Fruit fly (Drosophila melanogaster) whole organism, embryonic: Measurements from ENCODE around the gene Acp65Aa.

Source experiments
- Atf6 ChIP-seq: fragments of 200-800 bp; sonication (Bioruptor generic); IDR thresholded peaks from 2 replicates; pipeline ENCODE4 v1.3.6; 2022; ENCODE audit warnings: missing biosample characterization, missing genetic modification characterization
- CG11398 ChIP-seq: fragments of 200-800 bp; sonication (Bioruptor generic); optimal IDR thresholded peaks from 2 replicates; lab custom pipeline; 2016; ENCODE audit warnings: missing biosample characterization, missing genetic modification characterization
- CG11695 ChIP-seq: fragments of 200-800 bp; sonication (Bioruptor generic); IDR thresholded peaks from 3 replicates; pipeline ENCODE4 v1.3.6; 2022; ENCODE audit warnings: missing biosample characterization, missing genetic modification characterization
- CG14441 ChIP-seq: fragments of 200-800 bp; sonication (Bioruptor generic); IDR thresholded peaks from 2 replicates; pipeline ENCODE4 v1.3.6; 2022; ENCODE audit warnings: missing biosample characterization, missing genetic modification characterization
- CG1832 ChIP-seq: fragments of 200-800 bp; sonication (Bioruptor generic); optimal IDR thresholded peaks from 2 replicates; lab custom pipeline; 2017; ENCODE audit warnings: missing biosample characterization, mild to moderate bottlenecking, missing genetic modification characterization, inconsistent platforms
- CG2202 ChIP-seq: fragments of 200-800 bp; sonication (Bioruptor generic); optimal IDR thresholded peaks from 2 replicates; lab custom pipeline; 2018; ENCODE audit warnings: missing biosample characterization, mild to moderate bottlenecking, missing genetic modification characterization
- CG30403 ChIP-seq: fragments of 200-800 bp; sonication (Bioruptor generic); optimal IDR thresholded peaks from 3 replicates; lab custom pipeline; 2016; ENCODE audit warnings: missing biosample characterization, missing genetic modification characterization
- CG3281 ChIP-seq: fragments of 200-800 bp; sonication (Bioruptor generic); optimal IDR thresholded peaks from 3 replicates; lab custom pipeline; 2017; ENCODE audit warnings: missing biosample characterization, mild to moderate bottlenecking, missing genetic modification characterization
- CG33557 ChIP-seq: fragments of 200-800 bp; sonication (Bioruptor generic); optimal IDR thresholded peaks from 2 replicates; lab custom pipeline; 2019; ENCODE audit warnings: missing biosample characterization, mild to moderate bottlenecking, missing genetic modification characterization, moderate library complexity
- CG4404 ChIP-seq: fragments of 200-800 bp; sonication (Bioruptor generic); IDR thresholded peaks from 2 replicates; pipeline ENCODE4 v1.3.6; 2022; ENCODE audit warnings: missing biosample characterization, missing genetic modification characterization
- CG5180 ChIP-seq: fragments of 200-800 bp; sonication (Bioruptor generic); optimal IDR thresholded peaks from 3 replicates; lab custom pipeline; 2017; ENCODE audit warnings: missing biosample characterization, missing genetic modification characterization, mild to moderate bottlenecking, moderate library complexity, missing genetic modification reagents
- CG6254 ChIP-seq: fragments of 200-800 bp; sonication (Bioruptor generic); optimal IDR thresholded peaks from 3 replicates; lab custom pipeline; 2017; ENCODE audit warnings: mild to moderate bottlenecking, missing biosample characterization, missing genetic modification reagents, missing genetic modification characterization
- CG7271 ChIP-seq: fragments of 200-800 bp; sonication (Bioruptor generic); optimal IDR thresholded peaks from 2 replicates; lab custom pipeline; 2018; ENCODE audit warnings: missing biosample characterization, mild to moderate bottlenecking, missing genetic modification characterization, moderate library complexity
- CG7556 ChIP-seq: fragments of 200-800 bp; sonication (Bioruptor generic); optimal IDR thresholded peaks from 2 replicates; lab custom pipeline; 2017; ENCODE audit warnings: missing biosample characterization, mild to moderate bottlenecking, missing genetic modification characterization
- CG7839 ChIP-seq: fragments of 200-800 bp; sonication (Bioruptor generic); optimal IDR thresholded peaks from 3 replicates; lab custom pipeline; 2018; ENCODE audit warnings: missing biosample characterization, mild to moderate bottlenecking, missing genetic modification characterization, moderate library complexity
- CG8281 ChIP-seq: fragments of 200-800 bp; sonication (Bioruptor generic); optimal IDR thresholded peaks from 2 replicates; lab custom pipeline; 2018; ENCODE audit warnings: missing biosample characterization, mild to moderate bottlenecking, missing genetic modification characterization, moderate library complexity
- CG9215 ChIP-seq: fragments of 200-800 bp; sonication (Bioruptor generic); IDR thresholded peaks from 2 replicates; pipeline ENCODE4 v1.3.6; 2022; ENCODE audit warnings: missing biosample characterization, missing genetic modification characterization
- CG9932 ChIP-seq: fragments of 200-800 bp; sonication (Bioruptor generic); IDR thresholded peaks from 2 replicates; pipeline ENCODE4 v1.3.6; 2022; ENCODE audit warnings: missing biosample characterization, missing genetic modification characterization
- Camta ChIP-seq: fragments of 200-800 bp; sonication (Bioruptor generic); optimal IDR thresholded peaks from 2 replicates; lab custom pipeline; 2016; ENCODE audit warnings: missing biosample characterization, missing genetic modification characterization
- Deaf1 ChIP-seq: fragments of 200-800 bp; optimal IDR thresholded peaks from 3 replicates; lab custom pipeline; 2019; ENCODE audit warnings: missing biosample characterization, mild to moderate bottlenecking, missing genetic modification characterization, moderate library complexity
- Dll ChIP-seq: fragments of 200-800 bp; sonication (Bioruptor generic); IDR thresholded peaks from 4 replicates; pipeline ENCODE4 v1.3.6; 2022; ENCODE audit warnings: missing biosample characterization, missing genetic modification characterization; ENCODE audit not compliant: partially characterized antibody
- Eip74EF ChIP-seq, 2 experiments: fragments of 200-800 bp in 1 of 2; fragments of >200 bp in 1 of 2; sonication (Bioruptor generic) in 1 of 2; optimal IDR thresholded peaks; 2 replicates each; lab custom pipeline; 2017 to 2019; ENCODE audit warnings: missing biosample characterization in 2 of 2, missing genetic modification characterization in 2 of 2, mild to moderate bottlenecking in 1 of 2, moderate library complexity in 1 of 2
- Ets65A ChIP-seq: fragments of 200-800 bp; sonication (Bioruptor generic); peaks from one replicate; lab custom pipeline; 2016; ENCODE audit warnings: missing biosample characterization, missing genetic modification characterization
- Ets97D ChIP-seq: fragments of 200-800 bp; sonication (Bioruptor generic); optimal IDR thresholded peaks from 3 replicates; lab custom pipeline; 2016; ENCODE audit warnings: missing biosample characterization, missing genetic modification characterization
- Hr51 ChIP-seq, 2 experiments: fragments of 200-800 bp; sonication (Bioruptor generic); optimal IDR thresholded peaks; 2 replicates in 1 of 2; 3 replicates in 1 of 2; lab custom pipeline; 2016 to 2018; ENCODE audit warnings: missing biosample characterization in 2 of 2, missing genetic modification characterization in 2 of 2, mild to moderate bottlenecking in 1 of 2, moderate library complexity in 1 of 2
- Lim3 ChIP-seq: fragments of 200-800 bp; sonication (Bioruptor generic); IDR thresholded peaks from 2 replicates; pipeline ENCODE4 v1.3.6; 2022; ENCODE audit warnings: missing biosample characterization, missing genetic modification characterization
- MBD-R2 ChIP-seq: fragments of 200-800 bp; sonication (Bioruptor generic); IDR thresholded peaks from 2 replicates; pipeline ENCODE4 v1.3.6; 2022; ENCODE audit warnings: missing biosample characterization, missing genetic modification characterization
- Med ChIP-seq: fragments of 200-800 bp; sonication (Bioruptor generic); peaks from one replicate; lab custom pipeline; 2016; ENCODE audit warnings: missing biosample characterization, missing genetic modification characterization, mild to moderate bottlenecking, inconsistent platforms, moderate library complexity
- Oli ChIP-seq: fragments of 200-800 bp; sonication (Bioruptor generic); optimal IDR thresholded peaks from 2 replicates; lab custom pipeline; 2018; ENCODE audit warnings: missing biosample characterization, mild to moderate bottlenecking, missing genetic modification characterization, moderate library complexity
- Pdp1 ChIP-seq, 2 experiments: fragments of 200-800 bp; sonication (Bioruptor generic); optimal IDR thresholded peaks; 3 replicates each; lab custom pipeline; 2016; ENCODE audit warnings: missing biosample characterization in 2 of 2, missing genetic modification characterization in 2 of 2, mild to moderate bottlenecking in 1 of 2, moderate library complexity in 1 of 2
- Ptx1 ChIP-seq: fragments of 200-800 bp; sonication (Bioruptor generic); IDR thresholded peaks from 2 replicates; pipeline ENCODE4 v1.3.6; 2022; ENCODE audit warnings: missing biosample characterization, missing genetic modification characterization
- Rx ChIP-seq: fragments of 200-800 bp; sonication (Bioruptor generic); IDR thresholded peaks from 2 replicates; pipeline ENCODE4 v1.3.6; 2022; ENCODE audit warnings: missing biosample characterization, missing genetic modification characterization
- Stat92E ChIP-seq, 3 experiments: fragments of >200 bp in 2 of 3; fragments of 200-800 bp in 1 of 3; sonication (Bioruptor generic) in 1 of 3; optimal IDR thresholded peaks; 2 replicates each; lab custom pipeline; 2017 to 2019; ENCODE audit warnings: missing biosample characterization in 3 of 3, missing genetic modification characterization in 3 of 3, mild to moderate bottlenecking in 1 of 3, moderate library complexity in 1 of 3
- ara ChIP-seq: fragments of 200-800 bp; sonication (Bioruptor generic); IDR thresholded peaks from 2 replicates; pipeline ENCODE4 v1.3.6; 2022; ENCODE audit warnings: missing biosample characterization, missing genetic modification characterization
- bcd ChIP-seq: fragments of 200-800 bp; sonication (Bioruptor generic); optimal IDR thresholded peaks from 2 replicates; lab custom pipeline; 2017; ENCODE audit warnings: missing biosample characterization, mild to moderate bottlenecking, missing genetic modification characterization
- chinmo ChIP-seq: fragments of 200-800 bp; sonication (Bioruptor generic); IDR thresholded peaks from 4 replicates; pipeline ENCODE4 v1.3.6; 2022; ENCODE audit warnings: missing biosample characterization, missing genetic modification characterization; ENCODE audit not compliant: partially characterized antibody
- dysf ChIP-seq: fragments of 200-800 bp; sonication (Bioruptor generic); IDR thresholded peaks from 3 replicates; pipeline ENCODE4 v1.3.6; 2022; ENCODE audit warnings: missing biosample characterization, missing genetic modification characterization
- grau ChIP-seq: fragments of 200-800 bp; optimal IDR thresholded peaks from 3 replicates; lab custom pipeline; 2019; ENCODE audit warnings: missing biosample characterization, mild to moderate bottlenecking, missing genetic modification characterization, moderate library complexity
- hb ChIP-seq: fragments of 200-800 bp; sonication (Bioruptor generic); IDR thresholded peaks from 3 replicates; pipeline ENCODE4 v1.3.6; 2022; ENCODE audit warnings: missing biosample characterization, missing genetic modification characterization; ENCODE audit not compliant: partially characterized antibody
- lbe ChIP-seq: fragments of 200-800 bp; sonication (Bioruptor generic); optimal IDR thresholded peaks from 2 replicates; lab custom pipeline; 2016; ENCODE audit warnings: missing biosample characterization, mild to moderate bottlenecking, missing genetic modification characterization
- pho ChIP-seq: fragments of 200-800 bp; sonication (Bioruptor generic); optimal IDR thresholded peaks from 2 replicates; lab custom pipeline; 2016; ENCODE audit warnings: missing biosample characterization, missing genetic modification characterization
- pnt ChIP-seq: fragments of 200-800 bp; sonication (Bioruptor generic); optimal IDR thresholded peaks from 3 replicates; lab custom pipeline; 2016; ENCODE audit warnings: missing biosample characterization, missing genetic modification characterization
- sisA ChIP-seq: fragments of 200-800 bp; sonication (Bioruptor generic); IDR thresholded peaks from 2 replicates; pipeline ENCODE4 v1.3.6; 2022; ENCODE audit warnings: missing biosample characterization, missing genetic modification characterization
- slbo ChIP-seq: fragments of 200-800 bp; sonication (Bioruptor generic); IDR thresholded peaks from 2 replicates; pipeline ENCODE4 v1.3.6; 2022; ENCODE audit warnings: missing biosample characterization, missing genetic modification characterization
- tna ChIP-seq: fragments of 200-800 bp; sonication (Bioruptor generic); IDR thresholded peaks from 2 replicates; pipeline ENCODE4 v1.3.6; 2022; ENCODE audit warnings: missing biosample characterization, missing genetic modification characterization; ENCODE audit not compliant: partially characterized antibody
- trem ChIP-seq: fragments of 200-800 bp; optimal IDR thresholded peaks from 3 replicates; lab custom pipeline; 2019; ENCODE audit warnings: missing biosample characterization, mild to moderate bottlenecking, missing genetic modification characterization, moderate library complexity
- unpg ChIP-seq: fragments of 200-800 bp; sonication (Bioruptor generic); optimal IDR thresholded peaks from 3 replicates; lab custom pipeline; 2018; ENCODE audit warnings: missing biosample characterization, mild to moderate bottlenecking, missing genetic modification characterization, moderate library complexity
- wek ChIP-seq: fragments of 200-800 bp; sonication (Bioruptor generic); optimal IDR thresholded peaks from 3 replicates; lab custom pipeline; 2018; ENCODE audit warnings: missing biosample characterization, mild to moderate bottlenecking, missing genetic modification characterization, moderate library complexity
- zfh1 ChIP-seq: fragments of 200-800 bp; sonication (Bioruptor generic); IDR thresholded peaks from 3 replicates; pipeline ENCODE4 v1.3.6; 2022; ENCODE audit warnings: missing biosample characterization, missing genetic modification characterization

Acp65Aa gene

dm6 chr3L:6140771-6141472 is 11.6 kb downstream of the Acp65Aa start (continued):
- TF ChIP-seq CG33557 (GFP tag; lab: Kevin White, UChicago) (no peak), wek (GFP tag; lab: Kevin White, UChicago) (no peak), Med (GFP tag; lab: Kevin White, UChicago) (peak; percentile 8), CG7556 (GFP tag; lab: Kevin White, UChicago) (peak; percentile 10), CG1832 (GFP tag; lab: Kevin White, UChicago) (no peak), Ets65A (GFP tag; lab: Kevin White, UChicago) (peak; percentile 7), hb (no peak), tna (GFP tag; lab: Robert Waterston, UW) (no peak), ara (GFP tag; lab: Robert Waterston, UW) (no peak), Lim3 (GFP tag; lab: Robert Waterston, UW) (no peak), CG11695 (GFP tag; lab: Robert Waterston, UW) (0 out of 3 replicates have a peak, but pooled peaks have one; percentile 17), slbo (GFP tag; lab: Robert Waterston, UW) (0 out of 2 replicates have a peak, but pooled peaks have one; percentile 10), CG4404 (no peak), CG3281 (GFP tag; lab: Kevin White, UChicago) (no peak), Pdp1 (GFP tag; optimal IDR thresholded peaks at IDR 0.05; lab: Kevin White, UChicago) (no peak), Oli (tag; lab: Kevin White, UChicago) (peak; percentile 33), Stat92E (GFP tag; optimal IDR thresholded peaks at IDR 0.05; lab: Kevin White, UChicago) (no peak), dysf (GFP tag; lab: Robert Waterston, UW) (peak; percentile 45; the same call in 1 of the 3 replicates), zfh1 (GFP tag; lab: Robert Waterston, UW) (no peak), pho (GFP tag; lab: Kevin White, UChicago) (no peak), CG9215 (no peak), Ets97D (no peak), CG7839 (tag; lab: Kevin White, UChicago) (peak; percentile 33), Camta (GFP tag; lab: Kevin White, UChicago) (no peak), sisA (GFP tag; lab: Robert Waterston, UW) (no peak), Eip74EF (GFP tag; optimal IDR thresholded peaks at IDR 0.05; lab: Kevin White, UChicago) (no peak), unpg (GFP tag; lab: Kevin White, UChicago) (peak; percentile 0), bcd (GFP tag; lab: Kevin White, UChicago) (no peak), Rx (GFP tag; lab: Robert Waterston, UW) (no peak), CG2202 (tag; lab: Kevin White, UChicago) (no peak), CG6254 (GFP tag; lab: Kevin White, UChicago) (no peak), grau (tag; lab: Kevin White, UChicago) (peak; percentile 20), CG14441 (GFP tag; lab: Robert Waterston, UW) (peak; percentile 24; the same call in 1 of the 2 replicates), Hr51 (GFP tag; optimal IDR thresholded peaks at IDR 0.05; lab: Kevin White, UChicago) (peak in 1 of 2 experiments; percentile 47), chinmo (peak; percentile 82; the same call in 2 of the 4 replicates), MBD-R2 (no peak), CG11398 (no peak), Ptx1 (GFP tag; lab: Robert Waterston, UW) (peak; percentile 26; the same call in 1 of the 2 replicates), trem (tag; lab: Kevin White, UChicago) (no peak), CG8281 (tag; lab: Kevin White, UChicago) (no peak), Dll (GFP tag; lab: Robert Waterston, UW) (no peak), pnt (no peak), CG30403 (GFP tag; lab: Kevin White, UChicago) (peak; percentile 2), Deaf1 (tag; lab: Kevin White, UChicago) (no peak), CG7271 (no peak), Atf6 (GFP tag; lab: Robert Waterston, UW) (no peak), CG5180 (GFP tag; lab: Kevin White, UChicago) (no peak), lbe (GFP tag; lab: Kevin White, UChicago) (no peak), CG9932 (GFP tag; lab: Robert Waterston, UW) (peak; percentile 39; the same call in 1 of the 2 replicates)
